Worm (Caenorhabditis elegans) whole organism, midembryonic: ENCODE results near the gene kvs-5.

Experiments
- T22C8.4 ChIP-seq: fragments of 200-800 bp; sonication (Bioruptor generic); IDR thresholded peaks from 2 replicates; pipeline ENCODE4 v1.3.6; 2022; ENCODE audit warnings: missing genetic modification characterization, missing compliant biosample characterization
- cog-1 ChIP-seq: sonication (generic microtip); optimal IDR thresholded peaks from 2 replicates; lab custom pipeline; 2016; ENCODE audit warnings: missing genetic modification characterization, missing compliant biosample characterization
- flt-1 ChIP-seq: fragments of 200-800 bp; sonication (Bioruptor generic); IDR thresholded peaks from 2 replicates; pipeline ENCODE4 v1.3.6; 2022; ENCODE audit warnings: missing genetic modification characterization, missing compliant biosample characterization
- klf-2 ChIP-seq: fragments of 200-800 bp; sonication (Bioruptor generic); conservative IDR thresholded peaks from 2 replicates; pipeline ENCODE4 v1.3.6; 2022; ENCODE audit warnings: missing genetic modification reagents, missing genetic modification characterization, missing compliant biosample characterization
- med-1 ChIP-seq: sonication (generic microtip); optimal IDR thresholded peaks from 2 replicates; lab custom pipeline; 2017; ENCODE audit warnings: missing genetic modification characterization, mild to moderate bottlenecking, missing compliant biosample characterization, antibody characterized with exemption, missing genetic modification reagents; ENCODE audit not compliant: insufficient read depth
- ref-1 ChIP-seq: fragments of 200-800 bp; sonication (Bioruptor generic); conservative IDR thresholded peaks from 2 replicates; pipeline ENCODE4 v1.3.6; 2022; ENCODE audit warnings: missing genetic modification reagents, missing genetic modification characterization, missing compliant biosample characterization
- tab-1 ChIP-seq: fragments of 200-800 bp; sonication (Bioruptor generic); IDR thresholded peaks from 2 replicates; pipeline ENCODE4 v1.3.6; 2022; ENCODE audit warnings: missing genetic modification characterization, missing compliant biosample characterization
- ztf-23 ChIP-seq: fragments of 200-800 bp; sonication (Bioruptor generic); IDR thresholded peaks from 2 replicates; pipeline ENCODE4 v1.3.6; 2022; ENCODE audit warnings: missing genetic modification reagents, missing genetic modification characterization, missing compliant biosample characterization
- ztf-29 ChIP-seq: fragments of 200-800 bp; sonication (Bioruptor generic); IDR thresholded peaks from 2 replicates; pipeline ENCODE4 v1.3.6; 2022; ENCODE audit warnings: missing genetic modification reagents, missing genetic modification characterization, missing compliant biosample characterization

Gene kvs-5

DNA sequence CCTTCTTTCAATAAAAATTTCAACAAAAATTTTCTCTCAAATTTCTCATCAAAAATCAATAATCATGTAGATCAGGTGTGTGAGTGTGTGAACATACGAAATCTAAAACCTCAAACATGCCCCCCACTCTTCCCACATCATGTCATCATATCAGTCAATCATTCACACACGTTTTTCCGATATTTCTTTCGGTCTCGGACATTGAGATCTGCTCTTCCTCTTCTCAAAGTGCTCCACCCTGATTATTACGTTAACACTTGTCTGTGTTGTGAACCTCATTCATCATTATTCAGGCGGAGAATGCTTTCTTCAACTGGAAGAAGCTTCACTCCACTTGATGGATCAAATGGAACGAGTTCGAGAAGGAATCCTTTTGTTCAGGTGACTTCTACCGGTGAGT lies at the start of gene kvs-5:
Gene kvs-5 (plus strand): TSS at position 301 of the 400 bp plus-strand sequence.
- TF ChIP-seq cog-1 (tag; lab: Kevin White, UChicago): no peak
- TF ChIP-seq tab-1 (GFP tag; lab: Robert Waterston, UW): no peak
- TF ChIP-seq ref-1 (GFP tag; lab: Robert Waterston, UW): no peak
- TF ChIP-seq ztf-29 (GFP tag; lab: Robert Waterston, UW): no peak
- TF ChIP-seq flt-1: no peak

DNA sequence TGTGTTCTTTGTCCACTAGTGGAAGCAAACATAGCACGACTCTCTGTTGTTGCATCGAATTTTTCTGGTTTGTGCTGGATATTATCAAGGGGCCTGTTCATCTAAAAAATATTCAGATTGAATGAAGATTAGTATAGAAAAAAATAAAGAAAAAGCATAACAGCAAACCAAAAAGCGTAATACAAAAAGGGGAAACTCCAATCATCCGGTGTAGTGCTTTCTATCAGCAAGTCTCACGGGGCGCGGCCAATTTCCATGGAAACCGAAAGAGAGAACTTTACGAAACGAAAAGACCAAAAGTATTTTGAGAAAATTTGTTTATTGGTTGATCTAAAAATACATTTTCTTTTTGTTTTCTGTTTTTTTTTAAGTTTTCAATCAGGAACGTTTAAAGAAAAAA lies 38.2 kb upstream of the kvs-5 start, which contains the start of gene Y55F3C.17:
Gene Y55F3C.17 (minus strand): TSS at position 101 of the 400 bp plus-strand sequence.
- TF ChIP-seq T22C8.4 (GFP tag; lab: Robert Waterston, UW) (no peak), klf-2 (no peak), flt-1 (no peak), ref-1 (GFP tag; lab: Robert Waterston, UW) (no peak), med-1 (GFP tag; lab: Kevin White, UChicago) (no peak), ztf-29 (GFP tag; lab: Robert Waterston, UW) (no peak), ztf-23 (no peak), cog-1 (tag; lab: Kevin White, UChicago) (no peak), tab-1 (GFP tag; lab: Robert Waterston, UW) (no peak)

DNA sequence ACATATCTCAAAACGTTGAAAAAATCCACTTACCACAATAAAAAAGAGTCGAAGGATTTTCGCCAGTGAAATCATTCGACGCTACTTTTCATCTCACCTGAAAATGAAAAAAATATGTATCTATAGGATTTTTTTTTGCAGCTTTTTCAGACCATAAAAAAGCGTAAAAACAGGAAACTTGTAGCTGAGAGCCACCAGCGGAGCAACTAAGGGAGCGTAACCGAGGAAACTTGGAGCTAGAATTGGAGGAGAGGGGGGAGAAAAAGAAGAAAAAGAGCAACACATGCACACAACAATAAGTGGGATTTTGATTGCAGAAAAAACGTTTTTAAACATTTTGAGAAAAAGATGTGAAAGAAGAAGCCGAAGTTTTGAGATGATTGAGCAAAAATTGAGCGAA lies 28.9 kb upstream of the kvs-5 start, which contains the start of gene cutl-26:
Gene cutl-26 (minus strand): TSS at position 101 of the 400 bp plus-strand sequence.
- TF ChIP-seq cog-1 (tag; lab: Kevin White, UChicago): no peak
- no peak for TF ChIP-seq med-1 (GFP tag; lab: Kevin White, UChicago)
- no peak for TF ChIP-seq ref-1 (GFP tag; lab: Robert Waterston, UW)
- no peak for TF ChIP-seq ztf-29 (GFP tag; lab: Robert Waterston, UW)
- TF ChIP-seq tab-1 (GFP tag; lab: Robert Waterston, UW): no peak
- TF ChIP-seq flt-1: no peak
- TF ChIP-seq klf-2: no peak
- no peak for TF ChIP-seq T22C8.4 (GFP tag; lab: Robert Waterston, UW)
- TF ChIP-seq ztf-23: no peak

DNA sequence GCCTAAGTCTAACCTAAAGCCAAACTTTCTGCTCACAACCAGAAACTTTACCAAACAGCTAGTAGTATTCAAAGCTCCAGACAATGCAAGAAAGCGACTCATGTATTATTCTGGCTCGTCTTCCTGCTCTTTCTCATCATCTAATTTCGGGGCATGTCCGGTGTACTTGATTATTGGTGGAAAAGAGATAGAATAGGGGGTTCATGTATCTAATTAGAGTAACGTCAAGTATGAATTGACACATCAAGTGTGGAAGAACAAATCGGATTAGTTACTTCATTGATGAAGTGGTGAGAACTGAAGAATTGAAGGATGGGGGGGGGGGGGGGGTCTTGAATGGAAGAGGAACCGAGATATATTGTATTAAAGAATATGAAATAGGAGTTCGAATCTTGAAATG lies 21.1 kb upstream of the kvs-5 start:
- TF ChIP-seq T22C8.4 (GFP tag; lab: Robert Waterston, UW): no peak
- TF ChIP-seq ztf-23: no peak
- TF ChIP-seq klf-2: no peak
- TF ChIP-seq flt-1: no peak
- no peak for TF ChIP-seq med-1 (GFP tag; lab: Kevin White, UChicago)
- no peak for TF ChIP-seq ztf-29 (GFP tag; lab: Robert Waterston, UW)

DNA sequence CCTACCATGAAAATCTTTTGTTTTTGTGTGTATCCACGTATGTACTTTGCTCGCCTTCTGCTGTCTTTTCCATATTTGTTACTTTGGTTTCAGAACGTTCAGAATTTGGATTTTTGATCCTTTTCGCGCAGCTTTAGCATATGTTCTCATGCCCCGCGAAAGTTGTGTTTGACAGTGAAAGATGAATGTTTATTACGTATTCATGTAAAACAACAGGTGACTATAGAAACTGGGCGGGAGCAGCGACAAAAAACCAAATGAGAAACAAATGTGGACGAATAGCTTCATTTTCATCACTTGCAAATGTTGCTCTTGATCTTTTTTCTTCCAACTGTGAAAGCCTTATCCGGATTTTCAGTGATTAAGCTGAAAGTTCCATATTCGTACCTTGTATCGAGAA lies 20.2 kb upstream of the kvs-5 start, which contains the start of gene clec-164:
Gene clec-164 (plus strand): TSS at position 301 of the 400 bp plus-strand sequence.
- TF ChIP-seq ztf-29 (GFP tag; lab: Robert Waterston, UW): no peak
- TF ChIP-seq klf-2: no peak
- TF ChIP-seq med-1 (GFP tag; lab: Kevin White, UChicago): no peak

DNA sequence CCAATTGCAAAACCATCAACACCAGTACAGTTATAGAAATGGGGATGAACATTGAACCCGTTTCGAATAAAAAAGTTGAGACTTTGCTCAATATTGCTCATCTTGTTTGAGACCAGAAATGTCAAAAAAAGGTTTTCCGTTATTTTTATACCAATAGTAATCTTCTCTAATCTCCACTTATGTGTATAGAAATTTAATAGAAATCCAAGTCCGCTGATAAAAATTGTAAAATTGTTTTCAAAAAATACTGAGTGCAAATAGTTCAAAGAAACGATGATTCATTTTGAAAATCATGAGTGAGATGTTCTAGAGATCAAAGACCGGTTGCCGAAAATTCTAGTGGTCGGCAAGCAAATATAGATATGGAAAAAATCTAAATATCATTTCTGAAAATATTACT lies 17.2 kb upstream of the kvs-5 start, which contains the start of gene Y55F3C.10:
Gene Y55F3C.10 (minus strand): TSS at position 101 of the 400 bp plus-strand sequence.
- TF ChIP-seq ref-1 (GFP tag; lab: Robert Waterston, UW): no peak

DNA sequence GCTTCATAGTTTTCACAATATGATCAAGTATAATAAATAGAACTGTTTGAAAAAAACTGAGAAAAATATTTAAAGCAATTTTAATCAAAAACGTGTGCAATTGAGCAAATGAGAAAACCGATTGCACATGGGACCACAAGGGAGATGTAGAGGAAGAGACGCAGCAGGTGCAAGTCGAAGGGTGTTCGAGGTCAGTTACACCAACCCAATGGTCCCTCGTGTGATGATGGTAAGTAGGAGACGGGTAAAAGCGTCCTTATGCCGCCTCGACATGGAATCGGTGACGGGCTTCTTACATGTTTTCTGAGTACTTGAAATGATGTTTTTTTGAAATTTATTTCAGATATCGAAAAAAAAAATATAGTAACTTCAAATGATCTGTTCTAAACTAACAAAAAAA lies 8.5 kb upstream of the kvs-5 start, which contains the start of gene Y55F3C.9:
Gene Y55F3C.9 (minus strand): TSS at position 101 of the 400 bp plus-strand sequence.
- TF ChIP-seq flt-1: no peak
- TF ChIP-seq klf-2: no peak

DNA sequence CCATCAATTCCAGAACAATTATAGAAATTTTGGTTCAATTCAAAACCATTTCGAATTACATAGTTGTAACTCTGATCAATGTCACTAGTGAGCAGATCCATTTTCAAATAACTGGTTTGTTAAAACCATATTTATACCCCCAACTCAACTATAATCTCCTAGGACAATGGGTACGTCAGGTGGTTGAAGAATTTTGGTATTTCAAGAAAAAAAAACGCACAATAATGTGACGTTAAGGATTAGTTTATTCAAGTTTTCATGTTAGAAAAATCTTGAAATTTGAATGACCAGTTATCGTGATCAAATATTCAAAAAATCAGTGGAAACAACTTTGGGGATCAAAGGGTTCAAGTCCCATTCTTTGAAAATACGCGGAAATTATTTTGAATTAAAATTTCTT lies 5.6 kb upstream of the kvs-5 start, which contains the start of gene srt-24:
Gene srt-24 (minus strand): TSS at position 101 of the 400 bp plus-strand sequence.
- TF ChIP-seq klf-2: no peak
- TF ChIP-seq tab-1 (GFP tag; lab: Robert Waterston, UW): no peak
- no peak for TF ChIP-seq ztf-29 (GFP tag; lab: Robert Waterston, UW)
- no peak for TF ChIP-seq ref-1 (GFP tag; lab: Robert Waterston, UW)
- no peak for TF ChIP-seq cog-1 (tag; lab: Kevin White, UChicago)
- TF ChIP-seq ztf-23: no peak
- TF ChIP-seq med-1 (GFP tag; lab: Kevin White, UChicago): no peak
- TF ChIP-seq flt-1: no peak
- no peak for TF ChIP-seq T22C8.4 (GFP tag; lab: Robert Waterston, UW)

DNA sequence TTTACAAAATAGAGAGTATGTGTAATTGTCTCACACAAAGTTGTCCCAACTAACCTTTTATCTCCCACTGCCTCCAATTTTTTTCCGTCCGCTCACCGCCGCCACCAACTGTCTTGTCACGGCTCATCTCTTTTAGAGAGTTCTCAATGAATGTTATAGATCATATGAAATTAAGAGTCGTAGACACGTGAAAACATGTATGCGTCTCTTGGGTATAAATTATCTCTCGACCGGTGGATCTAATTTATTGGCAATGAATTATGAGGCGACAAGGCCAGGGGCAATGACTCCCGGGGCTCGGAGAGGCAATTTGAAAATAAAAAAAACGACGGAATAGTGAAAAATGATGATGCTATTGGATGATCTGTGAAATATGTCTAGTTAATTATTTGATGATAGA lies 4.1 kb downstream of the kvs-5 start:
- TF ChIP-seq T22C8.4 (GFP tag; lab: Robert Waterston, UW): no peak
- no peak for TF ChIP-seq klf-2
- no peak for TF ChIP-seq flt-1
- no peak for TF ChIP-seq ztf-23
- no peak for TF ChIP-seq med-1 (GFP tag; lab: Kevin White, UChicago)
- no peak for TF ChIP-seq tab-1 (GFP tag; lab: Robert Waterston, UW)
- TF ChIP-seq ztf-29 (GFP tag; lab: Robert Waterston, UW): no peak
- TF ChIP-seq cog-1 (tag; lab: Kevin White, UChicago): no peak
- TF ChIP-seq ref-1 (GFP tag; lab: Robert Waterston, UW): no peak

DNA sequence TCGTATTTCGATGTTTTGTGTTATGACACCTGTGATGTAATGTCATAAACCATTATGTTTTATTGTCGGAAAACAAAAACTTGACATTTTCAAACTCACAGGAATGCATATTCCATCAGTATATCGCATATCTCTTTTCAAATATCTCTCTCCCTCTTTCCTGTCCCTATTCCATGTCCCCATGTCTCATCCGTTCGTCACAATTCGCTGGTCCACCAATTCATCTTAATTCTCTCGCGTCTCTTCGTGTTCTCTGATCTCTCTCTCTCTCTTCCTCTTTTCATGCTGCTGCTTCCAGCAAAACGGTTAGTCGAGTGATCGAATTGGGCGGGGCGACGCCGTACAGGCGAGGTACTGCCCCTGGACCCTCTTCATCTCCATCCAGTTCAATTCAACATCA lies 5.3 kb downstream of the kvs-5 start:
- TF ChIP-seq klf-2: no peak
- no peak for TF ChIP-seq ref-1 (GFP tag; lab: Robert Waterston, UW)
- no peak for TF ChIP-seq flt-1
- TF ChIP-seq ztf-29 (GFP tag; lab: Robert Waterston, UW): no peak
- no peak for TF ChIP-seq ztf-23
- no peak for TF ChIP-seq T22C8.4 (GFP tag; lab: Robert Waterston, UW)
- TF ChIP-seq med-1 (GFP tag; lab: Kevin White, UChicago): no peak
- no peak for TF ChIP-seq tab-1 (GFP tag; lab: Robert Waterston, UW)
- no peak for TF ChIP-seq cog-1 (tag; lab: Kevin White, UChicago)

DNA sequence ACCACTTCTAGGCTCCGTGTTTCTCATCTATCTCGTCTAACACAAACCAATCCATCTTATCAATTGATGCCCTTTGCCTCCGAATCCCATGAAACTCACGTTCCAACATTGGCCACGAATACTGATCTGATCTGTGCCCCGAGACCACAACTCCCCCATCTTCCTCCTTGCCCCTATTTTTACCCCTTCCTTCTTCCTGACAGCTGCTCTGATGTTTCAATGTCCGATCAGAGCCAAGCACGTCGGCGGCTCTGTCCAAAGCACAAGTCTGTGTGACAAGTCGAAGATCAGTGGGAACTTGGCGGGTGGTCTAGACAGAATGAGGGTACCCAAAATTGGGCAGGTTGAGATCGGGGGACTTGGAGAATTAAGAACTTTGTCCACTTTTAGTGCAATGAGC lies 9.8 kb downstream of the kvs-5 start:
- TF ChIP-seq flt-1 (no peak), cog-1 (tag; lab: Kevin White, UChicago) (no peak), ztf-29 (GFP tag; lab: Robert Waterston, UW) (no peak), T22C8.4 (GFP tag; lab: Robert Waterston, UW) (no peak)
